Fruit fly (Drosophila melanogaster) S2 (cell line): ENCODE results near the gene CG5846.

ENCODE experiments used
- CG8478 ChIP-seq: fragments of >200 bp; optimal IDR thresholded peaks from 2 replicates; lab custom pipeline; 2018
- CTCF ChIP-seq, 2 experiments: fragments of >200 bp; optimal IDR thresholded peaks; 2 replicates each; lab custom pipeline; 2018

Gene CG5846

dm6 chr2L:9908468-9908967 lies 48.5 kb downstream of the CG5846 start, which contains the start of gene CG13124:
CG13124 (minus strand) TSS chr2L:9908633.
- TF ChIP-seq CTCF (optimal IDR thresholded peaks at IDR 0.05; lab: Kevin White, UChicago), result no peak
- no peak for TF ChIP-seq CG8478 (lab: Kevin White, UChicago)

DNA sequence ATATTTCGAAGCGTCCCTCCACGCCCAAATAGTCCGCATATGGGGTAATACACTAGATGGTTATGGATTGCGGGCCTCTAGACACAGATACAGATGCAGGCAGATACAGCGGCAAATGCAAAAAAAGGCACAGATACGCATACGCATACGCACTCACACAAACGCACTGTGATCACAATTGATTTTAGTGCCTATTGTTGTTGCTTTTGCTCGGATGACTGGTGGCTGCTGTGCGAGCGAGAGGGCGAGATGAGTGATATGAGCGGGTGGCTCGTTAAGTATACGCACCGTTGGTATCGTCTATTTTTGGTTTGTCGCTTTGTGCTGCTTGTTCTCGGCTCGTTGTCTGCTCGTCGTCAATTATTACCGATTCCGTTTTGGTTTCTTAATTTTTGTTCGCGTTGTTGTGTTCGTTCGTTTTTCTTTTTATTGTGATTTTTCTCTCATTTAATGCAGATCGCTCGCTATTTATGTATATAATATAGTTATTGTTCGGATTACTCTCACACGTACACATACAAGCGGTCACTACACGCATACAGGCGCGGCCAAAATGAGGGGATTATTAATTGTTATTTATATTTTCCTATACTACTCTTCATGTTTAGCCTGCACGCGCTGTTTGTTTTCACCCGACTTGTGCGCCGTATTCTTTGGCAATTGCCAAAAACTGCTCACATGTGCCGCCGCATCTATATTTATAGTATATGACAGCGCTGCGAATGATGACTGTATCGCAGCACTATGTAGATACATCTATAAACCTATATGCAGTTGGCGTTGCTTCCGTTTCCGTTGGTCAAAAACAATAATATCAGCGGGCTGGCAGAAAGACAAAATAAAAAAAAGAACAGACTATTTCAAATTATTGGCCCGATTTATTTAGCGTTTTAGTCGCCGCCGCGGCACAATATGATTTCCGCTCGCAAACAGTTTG lies 49.4 kb downstream of the CG5846 start:
- no peak for TF ChIP-seq CTCF (optimal IDR thresholded peaks at IDR 0.05; lab: Kevin White, UChicago)
- TF ChIP-seq CG8478 (lab: Kevin White, UChicago), result no peak

- no peak for TF ChIP-seq CTCF (optimal IDR thresholded peaks at IDR 0.05; lab: Kevin White, UChicago)
- no peak for TF ChIP-seq CG8478 (lab: Kevin White, UChicago)
Observed at dm6 chr2L:9906641-9907040, 50.4 kb downstream of the CG5846 start.
